Fruit fly (Drosophila melanogaster): Measurements from ENCODE around the gene Srrm1.

Gene Srrm1

DNA sequence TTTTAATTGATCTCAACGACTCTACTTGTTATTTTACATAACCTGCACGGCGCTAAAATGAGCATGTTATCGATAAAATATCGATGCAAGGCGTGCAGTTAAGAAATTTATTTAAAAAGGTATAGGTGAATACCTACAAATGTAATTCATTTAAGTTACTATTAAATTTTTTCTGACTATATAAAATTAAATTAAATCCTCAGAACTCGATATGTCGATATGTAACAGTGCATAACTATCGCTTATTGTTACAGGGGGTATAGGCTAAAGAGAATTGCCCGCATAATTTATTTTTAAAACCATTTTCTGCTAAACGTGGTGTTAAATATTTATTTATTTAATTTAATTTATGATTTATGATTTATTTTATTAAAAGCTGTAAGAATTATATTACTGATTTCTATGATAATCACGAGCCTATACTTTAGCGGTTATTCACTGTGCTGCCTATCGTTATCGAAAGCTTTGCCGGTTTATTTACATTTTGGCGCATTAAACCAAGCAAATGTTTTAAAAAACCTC lies 18.8 kb upstream of the Srrm1 start, which contains the start of the genes mRpL20 and Icmt (continued):
- TF ChIP-seq unpg (GFP tag; optimal IDR thresholded peaks at IDR 0.05) = peak; percentile 98
- TF ChIP-seq crp (GFP tag; optimal IDR thresholded peaks at IDR 0.05) = peak in 1 of 2 experiments; percentile 54
- TF ChIP-seq CG1233 (GFP tag; optimal IDR thresholded peaks at IDR 0.05) = peak; percentile 88
- TF ChIP-seq ro (GFP tag; IDR thresholded peaks at IDR 0.05) = peak; percentile 94
- TF ChIP-seq Taf1 (GFP tag; IDR thresholded peaks at IDR 0.05) = peak; percentile 93
- TF ChIP-seq CG4730 (GFP tag; IDR thresholded peaks at IDR 0.05) = peak; percentile 96
- TF ChIP-seq CG12391 (tag; optimal IDR thresholded peaks at IDR 0.05) = peak; percentile 95
- TF ChIP-seq Optix (GFP tag; IDR thresholded peaks at IDR 0.05) = no peak
- no peak for TF ChIP-seq CG4854 (GFP tag; optimal IDR thresholded peaks at IDR 0.05)
- TF ChIP-seq CG43689 (GFP tag; IDR thresholded peaks at IDR 0.05) = peak; percentile 95
- peak; percentile 80 for TF ChIP-seq HHEX (GFP tag; optimal IDR thresholded peaks at IDR 0.05)
- TF ChIP-seq Sox100B (GFP tag; optimal IDR thresholded peaks at IDR 0.05) = peak; percentile 83
- peak; percentile 83 for TF ChIP-seq CG1529 (GFP tag; optimal IDR thresholded peaks at IDR 0.05)
- TF ChIP-seq gfzf (GFP tag; optimal IDR thresholded peaks at IDR 0.05) = no peak
- TF ChIP-seq yki (optimal IDR thresholded peaks at IDR 0.05) = no peak
- TF ChIP-seq trh (GFP tag; optimal IDR thresholded peaks at IDR 0.05) = peak; percentile 60
- TF ChIP-seq Scr (GFP tag; IDR thresholded peaks at IDR 0.05; ENCODE audit: partially characterized antibody) = peak; percentile 85
- peak; percentile 47 for TF ChIP-seq MTF-1 (GFP tag; optimal IDR thresholded peaks at IDR 0.05; ENCODE audit: borderline replicate concordance)
- peak; percentile 96 for TF ChIP-seq CG17328 (GFP tag; IDR thresholded peaks at IDR 0.05)
- peak; percentile 80 for TF ChIP-seq sug (tag; optimal IDR thresholded peaks at IDR 0.05)
- TF ChIP-seq CG6813 (GFP tag; optimal IDR thresholded peaks at IDR 0.05) = peak; percentile 61
- peak; percentile 78 for TF ChIP-seq odd (GFP tag; optimal IDR thresholded peaks at IDR 0.05)
- peak; percentile 94 for TF ChIP-seq gsb (GFP tag; IDR thresholded peaks at IDR 0.05)
- TF ChIP-seq CG17359 (tag; optimal IDR thresholded peaks at IDR 0.05) = peak; percentile 91
- TF ChIP-seq Adf1 (GFP tag; IDR thresholded peaks at IDR 0.05) = peak; percentile 82
- TF ChIP-seq tap (tag; optimal IDR thresholded peaks at IDR 0.05) = peak; percentile 88
- peak; percentile 25 for TF ChIP-seq CG8359 (GFP tag; optimal IDR thresholded peaks at IDR 0.05; ENCODE audit: borderline replicate concordance)
- TF ChIP-seq Tbp (GFP tag; optimal IDR thresholded peaks at IDR 0.05) = no peak
- peak; percentile 94 for TF ChIP-seq CG11085 (GFP tag; IDR thresholded peaks at IDR 0.05)
- TF ChIP-seq nom (GFP tag; optimal IDR thresholded peaks at IDR 0.05) = peak; percentile 66
- peak; percentile 76; the same call in 2 of the 3 replicates for TF ChIP-seq sr (GFP tag; IDR thresholded peaks at IDR 0.05)
- no peak for TF ChIP-seq br (optimal IDR thresholded peaks at IDR 0.05)
- peak; percentile 99 for TF ChIP-seq Ptx1 (GFP tag; IDR thresholded peaks at IDR 0.05)
- peak; percentile 98 for TF ChIP-seq gem (tag; optimal IDR thresholded peaks at IDR 0.05)
- peak; percentile 87 for TF ChIP-seq CG9727 (GFP tag; optimal IDR thresholded peaks at IDR 0.05)
- peak; percentile 78 for TF ChIP-seq CG10959 (GFP tag; IDR thresholded peaks at IDR 0.05)
- TF ChIP-seq Side (GFP tag; optimal IDR thresholded peaks at IDR 0.05) = no peak
- TF ChIP-seq sd (tag; optimal IDR thresholded peaks at IDR 0.05) = no peak
- peak; percentile 54 for TF ChIP-seq sqz (GFP tag; optimal IDR thresholded peaks at IDR 0.05)
- peak; percentile 99 for TF ChIP-seq slbo (GFP tag; IDR thresholded peaks at IDR 0.05)
- TF ChIP-seq CG4424 (GFP tag; optimal IDR thresholded peaks at IDR 0.05) = peak; percentile 82
- peak; percentile 88 for TF ChIP-seq CG7357 (GFP tag; IDR thresholded peaks at IDR 0.05)
- TF ChIP-seq zfh1 (GFP tag; IDR thresholded peaks at IDR 0.05) = peak; percentile 97
- TF ChIP-seq Rx (GFP tag; IDR thresholded peaks at IDR 0.05) = peak; percentile 91
- TF ChIP-seq CG7963 (GFP tag; IDR thresholded peaks at IDR 0.05; ENCODE audit: partially characterized antibody) = peak; percentile 73; the same call in 2 of the 3 replicates
- peak; percentile 63 for TF ChIP-seq wek (GFP tag; optimal IDR thresholded peaks at IDR 0.05)
- TF ChIP-seq jing (GFP tag; optimal IDR thresholded peaks at IDR 0.05) = peak; percentile 82
- TF ChIP-seq CG12299 (tag; optimal IDR thresholded peaks at IDR 0.05) = peak; percentile 94
- peak; percentile 88 for TF ChIP-seq CG2120 (GFP tag; optimal IDR thresholded peaks at IDR 0.05)
- TF ChIP-seq CG31224 (GFP tag; IDR thresholded peaks at IDR 0.05) = peak; percentile 92
- no peak for TF ChIP-seq h (optimal IDR thresholded peaks at IDR 0.05)
